Worm (Caenorhabditis elegans) whole organism, L4/young adult: Measurements from ENCODE around the gene fbxc-24.

Experiments
- W03F9.2 ChIP-seq: fragments of 150-350 bp; optimal IDR thresholded peaks from 2 replicates; lab custom pipeline; 2014; ENCODE audit warnings: missing biosample characterization, missing genetic modification characterization
- dao-5 ChIP-seq: sonication (generic microtip); optimal IDR thresholded peaks from 2 replicates; lab custom pipeline; 2016; ENCODE audit warnings: missing genotype, missing genetic modification characterization, moderate library complexity, missing compliant biosample characterization
- him-1 ChIP-seq: sonication (generic microtip); optimal IDR thresholded peaks from 2 replicates; lab custom pipeline; 2016; ENCODE audit warnings: missing genotype, missing genetic modification reagents, missing genetic modification characterization, missing compliant biosample characterization

ce11 chrII:872993-873787 is 36.3 kb downstream of the fbxc-24 start, which contains the start of gene alg-2:
- TF ChIP-seq him-1 (tag; lab: Kevin White, UChicago) (no peak), dao-5 (tag; lab: Kevin White, UChicago) (no peak), W03F9.2 (no peak)
